Worm (Caenorhabditis elegans): Measurements from ENCODE around the gene sir-2.2.

- TF ChIP-seq T26A5.8 (tag; optimal IDR thresholded peaks at IDR 0.05), result no peak
- TF ChIP-seq snpc-4 (GFP tag; optimal IDR thresholded peaks at IDR 0.05), result no peak
- TF ChIP-seq snpc-4 (tag; optimal IDR thresholded peaks at IDR 0.05), result no peak
- no peak for TF ChIP-seq aptf-2 (GFP tag; conservative IDR thresholded peaks at IDR 0.05)
- no peak for TF ChIP-seq C17E4.6 (GFP tag; IDR thresholded peaks at IDR 0.05)
- TF ChIP-seq madf-8 (GFP tag; conservative IDR thresholded peaks at IDR 0.05), result no peak
- TF ChIP-seq efl-1 (GFP tag; optimal IDR thresholded peaks at IDR 0.05), result no peak
- no peak for TF ChIP-seq lag-1 (GFP tag; IDR thresholded peaks at IDR 0.05)
- no peak for TF ChIP-seq snpc-1.3 (tag; optimal IDR thresholded peaks at IDR 0.05; ENCODE audit: insufficient read depth)
- TF ChIP-seq ets-4 (GFP tag; optimal IDR thresholded peaks at IDR 0.05), result no peak
- no peak for TF ChIP-seq nfyb-1 (GFP tag; IDR thresholded peaks at IDR 0.05)
- TF ChIP-seq K12H6.12 (tag; optimal IDR thresholded peaks at IDR 0.05), result no peak
- TF ChIP-seq hrde-1 (tag; optimal IDR thresholded peaks at IDR 0.05; ENCODE audit: borderline replicate concordance), result no peak
- no peak for TF ChIP-seq F55B11.4 (tag; optimal IDR thresholded peaks at IDR 0.05; ENCODE audit: borderline replicate concordance, insufficient read depth)
Observed at ce11 chrX:13352164-13352563, 24.3 kb downstream of the sir-2.2 start.

Measured in whole organism, young adult.